Fruit fly (Drosophila melanogaster): Measurements from ENCODE around the gene net.

Gene net

DNA sequence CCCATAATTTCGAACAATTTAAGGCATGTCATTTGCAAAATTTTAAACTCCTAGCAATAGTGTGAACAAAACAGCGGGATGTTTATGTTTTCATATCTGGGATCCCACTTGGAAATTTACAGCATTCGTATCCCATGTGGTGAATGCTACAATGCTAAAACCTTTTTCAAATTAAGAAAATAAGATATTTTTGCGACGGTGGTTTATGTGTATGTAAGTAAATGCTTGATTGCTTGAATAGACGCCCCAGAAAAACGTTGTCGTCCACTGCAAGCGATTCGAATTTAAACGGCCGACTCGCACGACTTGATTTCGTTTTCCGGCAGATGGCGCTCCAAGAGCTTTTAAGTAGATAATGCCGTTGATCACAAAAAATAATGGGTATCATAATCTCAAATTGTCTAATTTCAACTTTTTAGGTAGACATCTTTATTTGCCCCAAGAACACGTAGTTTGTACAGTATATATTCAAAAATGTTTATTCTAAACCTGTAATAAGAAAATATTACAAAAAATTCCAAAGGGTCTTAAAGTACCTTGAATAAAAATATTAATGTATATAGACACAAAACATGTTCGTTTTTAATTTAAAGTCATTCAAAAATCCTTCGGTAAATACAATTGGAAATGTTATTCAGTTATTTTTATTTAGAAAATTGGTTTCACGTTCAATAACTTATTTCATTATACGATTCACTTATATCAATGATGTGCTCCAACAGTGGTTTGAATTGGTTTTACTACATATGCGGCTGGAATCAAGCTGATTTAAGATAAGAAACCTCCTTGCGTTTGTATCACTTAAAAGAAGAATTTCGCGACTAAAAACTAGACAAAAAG, 35.2 kb upstream of the net start:
- TF ChIP-seq EcR (GFP tag; optimal IDR thresholded peaks at IDR 0.05) (no peak), CG8478 (optimal IDR thresholded peaks at IDR 0.05) (no peak)

DNA sequence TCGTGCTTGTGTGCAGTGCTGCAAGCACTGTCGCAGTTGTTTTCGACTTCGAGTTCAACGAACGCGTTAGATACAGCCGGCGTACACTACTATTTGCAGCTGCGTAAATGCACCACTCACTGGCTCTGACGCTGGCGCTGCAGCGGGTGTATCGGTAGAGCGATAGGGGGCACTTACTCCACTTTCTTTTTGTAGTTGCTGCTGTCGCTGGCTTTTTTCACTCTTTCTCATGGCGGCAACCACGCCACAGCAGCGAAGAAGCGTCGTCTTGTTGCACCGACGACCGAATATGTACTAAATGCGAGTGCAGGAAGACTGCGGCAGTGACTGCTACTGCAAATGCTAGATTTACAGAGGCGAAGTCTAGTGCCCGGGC, 34.3 kb upstream of the net start, which contains the start of gene CG4822:
Gene CG4822, minus strand, starts transcription at position 299 of the 376 bp plus-strand sequence.
- TF ChIP-seq Dll (optimal IDR thresholded peaks at IDR 0.05): no peak
- no peak for TF ChIP-seq CG8478 (optimal IDR thresholded peaks at IDR 0.05)
- TF ChIP-seq EcR (GFP tag; optimal IDR thresholded peaks at IDR 0.05): peak in 1 of 2 experiments; percentile 91
- no peak for TF ChIP-seq pan (optimal IDR thresholded peaks at IDR 0.05)
- TF ChIP-seq psq (optimal IDR thresholded peaks at IDR 0.05): no peak

DNA sequence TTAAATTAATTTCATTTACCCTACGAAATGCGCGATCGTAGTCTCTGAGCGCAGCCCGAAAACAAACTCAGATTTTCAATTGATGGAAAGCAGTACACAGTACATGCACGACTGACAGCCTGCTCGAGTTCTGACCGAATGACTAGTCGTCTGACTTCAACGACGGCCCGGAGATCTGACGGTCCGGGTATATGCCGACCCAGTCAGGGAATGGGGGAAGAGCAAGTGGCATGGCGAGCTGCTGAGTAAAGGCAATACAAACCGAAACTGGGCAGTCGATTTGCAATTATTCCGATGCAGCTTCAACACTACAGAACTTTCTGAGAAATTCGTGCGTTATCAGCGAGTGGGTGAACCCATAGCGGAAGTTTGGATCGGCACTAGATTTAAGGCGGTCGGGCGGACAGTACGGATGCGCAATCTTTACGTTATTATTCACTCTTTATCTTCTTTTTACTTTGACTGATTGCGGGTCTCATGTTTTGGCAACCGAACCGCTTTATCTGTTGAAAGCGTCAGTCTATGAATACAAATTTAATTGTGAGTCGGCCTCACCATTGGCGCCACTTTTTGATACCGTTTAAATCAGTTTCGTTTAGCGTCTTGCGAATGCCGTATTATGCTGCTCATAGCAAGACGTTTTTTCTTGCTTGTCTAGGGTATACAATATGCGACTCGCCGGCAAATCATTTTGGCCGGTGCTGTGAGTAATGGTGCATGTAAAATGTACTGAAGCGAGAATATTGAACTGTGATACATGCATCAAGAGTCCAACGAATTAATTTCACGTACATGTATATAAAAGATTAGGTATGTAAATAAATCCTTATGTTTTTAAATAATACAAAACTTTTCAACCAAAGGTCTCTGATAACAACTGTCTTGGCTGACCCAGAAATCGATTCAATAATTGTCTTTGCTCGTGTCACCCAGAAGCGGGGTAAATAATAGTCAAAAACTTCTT, 33.6 kb upstream of the net start:
- TF ChIP-seq EcR (GFP tag; optimal IDR thresholded peaks at IDR 0.05): no peak
- TF ChIP-seq CG8478 (optimal IDR thresholded peaks at IDR 0.05): no peak
- TF ChIP-seq usp (GFP tag; optimal IDR thresholded peaks at IDR 0.05): no peak
- no peak for TF ChIP-seq pan (optimal IDR thresholded peaks at IDR 0.05)
- TF ChIP-seq Dll (optimal IDR thresholded peaks at IDR 0.05): no peak
- TF ChIP-seq psq (optimal IDR thresholded peaks at IDR 0.05): no peak

DNA sequence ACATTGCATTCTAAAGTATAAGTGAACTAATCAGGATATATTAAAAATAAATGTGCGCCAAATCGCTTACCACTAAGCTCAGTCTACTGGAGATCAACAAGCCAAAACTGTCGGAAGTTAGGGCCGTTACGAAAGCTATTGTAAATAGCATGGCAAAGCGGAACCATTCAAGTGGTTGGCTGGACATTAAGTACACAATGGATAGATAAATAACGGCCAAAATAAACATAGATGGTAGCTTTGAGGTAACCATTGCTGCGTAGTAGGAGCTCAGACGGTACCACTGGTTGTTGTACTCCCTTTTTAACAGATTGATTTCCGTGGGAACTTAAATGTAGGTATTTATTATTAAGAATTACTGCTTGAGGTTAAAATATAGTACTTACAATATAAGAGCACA, 30.6 kb upstream of the net start:
- TF ChIP-seq psq (optimal IDR thresholded peaks at IDR 0.05) (no peak), usp (GFP tag; optimal IDR thresholded peaks at IDR 0.05) (no peak), pan (optimal IDR thresholded peaks at IDR 0.05) (no peak), Dll (optimal IDR thresholded peaks at IDR 0.05) (no peak), EcR (GFP tag; optimal IDR thresholded peaks at IDR 0.05) (no peak), CG8478 (optimal IDR thresholded peaks at IDR 0.05) (no peak)

DNA sequence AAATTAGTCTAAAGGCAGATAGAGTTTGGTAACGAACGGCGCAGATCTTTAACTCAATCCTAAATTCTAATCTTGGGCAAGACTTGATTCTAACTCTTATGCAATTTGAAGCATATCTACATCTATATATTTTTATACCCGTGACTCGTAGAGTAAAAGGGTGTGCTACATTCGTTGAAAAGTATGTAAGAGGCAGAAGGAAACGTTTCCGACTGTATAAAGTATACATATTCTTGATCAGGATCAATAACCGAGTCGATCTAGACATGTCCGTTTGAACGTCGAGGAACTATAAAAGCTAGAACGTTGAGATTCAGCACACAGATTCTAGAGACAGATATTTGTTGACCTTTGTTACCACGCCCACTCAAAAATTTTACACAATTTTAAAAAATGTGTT, 29.2 kb upstream of the net start, which contains the start of gene CG13694:
Gene CG13694, minus strand, starts transcription at position 101 of the 400 bp plus-strand sequence.
- TF ChIP-seq Dll (optimal IDR thresholded peaks at IDR 0.05) (no peak), EcR (GFP tag; optimal IDR thresholded peaks at IDR 0.05) (no peak), usp (GFP tag; optimal IDR thresholded peaks at IDR 0.05) (no peak), pan (optimal IDR thresholded peaks at IDR 0.05) (no peak), psq (optimal IDR thresholded peaks at IDR 0.05) (no peak), CG8478 (optimal IDR thresholded peaks at IDR 0.05) (no peak)

DNA sequence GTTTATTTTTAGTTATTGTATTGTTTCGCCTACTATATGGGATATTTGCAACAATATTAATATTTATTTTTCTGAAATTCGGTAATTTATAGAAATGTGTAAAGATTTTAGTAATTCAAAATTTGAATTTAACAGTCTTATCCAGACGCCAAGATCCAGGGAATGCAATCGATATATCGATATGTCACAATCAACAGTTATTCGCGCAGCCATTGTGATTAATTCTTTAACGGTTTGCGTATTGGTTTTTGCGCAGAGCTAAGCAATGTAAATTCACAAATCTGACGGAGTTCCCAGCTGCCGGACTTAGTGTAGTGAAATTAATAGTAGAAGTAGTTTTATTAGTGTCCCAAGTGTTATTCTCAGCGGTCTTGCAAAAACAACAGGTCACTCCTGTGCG, 27.2 kb upstream of the net start, which contains the start of gene ND-15:
Gene ND-15, plus strand, starts transcription at position 298 of the 400 bp plus-strand sequence.
- TF ChIP-seq usp (GFP tag; optimal IDR thresholded peaks at IDR 0.05) (no peak), psq (optimal IDR thresholded peaks at IDR 0.05) (no peak), pan (optimal IDR thresholded peaks at IDR 0.05) (no peak)

DNA sequence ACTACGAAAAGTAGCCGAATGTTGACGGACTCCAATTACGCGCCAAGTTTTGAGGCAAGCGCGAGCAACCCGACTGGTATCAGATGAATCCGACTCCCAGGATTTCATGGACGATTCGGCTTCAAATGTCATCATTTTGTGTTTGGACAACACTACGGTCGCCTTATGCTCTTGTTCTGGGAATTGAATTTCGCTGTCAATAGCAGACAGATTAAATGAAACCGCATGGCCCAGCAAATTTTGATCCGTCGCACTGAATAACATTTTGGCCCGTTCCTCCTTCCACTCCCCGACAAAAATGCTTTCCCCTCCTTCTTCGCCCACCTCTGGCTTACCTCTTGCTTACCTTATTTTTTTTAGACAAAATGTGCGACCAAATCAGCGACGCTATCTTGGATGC, 22.9 kb upstream of the net start:
- TF ChIP-seq Dll (optimal IDR thresholded peaks at IDR 0.05): no peak
- no peak for TF ChIP-seq pan (optimal IDR thresholded peaks at IDR 0.05)
- TF ChIP-seq CG8478 (optimal IDR thresholded peaks at IDR 0.05): no peak
- no peak for TF ChIP-seq psq (optimal IDR thresholded peaks at IDR 0.05)
- TF ChIP-seq usp (GFP tag; optimal IDR thresholded peaks at IDR 0.05): no peak
- no peak for TF ChIP-seq EcR (GFP tag; optimal IDR thresholded peaks at IDR 0.05)

DNA sequence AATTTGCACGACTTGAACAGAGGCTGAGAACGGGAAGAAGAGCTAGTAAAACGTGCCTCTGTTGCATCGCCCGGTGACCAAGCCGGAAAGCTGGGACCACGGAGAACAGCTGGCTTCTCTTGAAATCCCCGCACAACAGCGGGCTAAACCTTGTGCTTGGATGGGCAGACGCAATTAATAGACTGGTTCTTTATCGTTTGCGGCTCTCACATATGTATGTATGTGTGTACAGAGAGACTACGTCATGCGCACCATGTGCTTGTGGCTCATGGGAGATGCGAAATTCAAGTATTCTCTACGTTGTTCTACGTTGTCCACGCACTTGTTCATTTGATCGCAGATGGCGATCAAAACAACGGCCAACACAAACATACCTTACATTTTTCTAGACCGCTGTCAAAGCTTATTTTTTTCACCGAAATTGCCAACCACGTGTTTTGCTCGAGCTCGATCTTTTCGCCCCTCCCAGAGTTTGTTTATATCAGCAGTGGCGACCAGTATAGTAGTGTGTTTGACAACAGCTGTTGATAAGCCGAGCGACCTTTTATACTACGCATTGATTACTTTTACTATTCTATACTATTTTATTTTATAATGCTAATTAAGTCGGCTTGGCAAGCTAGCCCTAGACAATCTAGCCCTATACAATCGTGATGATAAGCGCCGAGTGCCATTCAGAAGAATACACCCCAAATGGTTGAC, 22.1 kb upstream of the net start:
- TF ChIP-seq psq (optimal IDR thresholded peaks at IDR 0.05) (no peak), CG8478 (optimal IDR thresholded peaks at IDR 0.05) (no peak), Dll (optimal IDR thresholded peaks at IDR 0.05) (no peak), pan (optimal IDR thresholded peaks at IDR 0.05) (no peak), usp (GFP tag; optimal IDR thresholded peaks at IDR 0.05) (no peak), EcR (GFP tag; optimal IDR thresholded peaks at IDR 0.05) (no peak)

DNA sequence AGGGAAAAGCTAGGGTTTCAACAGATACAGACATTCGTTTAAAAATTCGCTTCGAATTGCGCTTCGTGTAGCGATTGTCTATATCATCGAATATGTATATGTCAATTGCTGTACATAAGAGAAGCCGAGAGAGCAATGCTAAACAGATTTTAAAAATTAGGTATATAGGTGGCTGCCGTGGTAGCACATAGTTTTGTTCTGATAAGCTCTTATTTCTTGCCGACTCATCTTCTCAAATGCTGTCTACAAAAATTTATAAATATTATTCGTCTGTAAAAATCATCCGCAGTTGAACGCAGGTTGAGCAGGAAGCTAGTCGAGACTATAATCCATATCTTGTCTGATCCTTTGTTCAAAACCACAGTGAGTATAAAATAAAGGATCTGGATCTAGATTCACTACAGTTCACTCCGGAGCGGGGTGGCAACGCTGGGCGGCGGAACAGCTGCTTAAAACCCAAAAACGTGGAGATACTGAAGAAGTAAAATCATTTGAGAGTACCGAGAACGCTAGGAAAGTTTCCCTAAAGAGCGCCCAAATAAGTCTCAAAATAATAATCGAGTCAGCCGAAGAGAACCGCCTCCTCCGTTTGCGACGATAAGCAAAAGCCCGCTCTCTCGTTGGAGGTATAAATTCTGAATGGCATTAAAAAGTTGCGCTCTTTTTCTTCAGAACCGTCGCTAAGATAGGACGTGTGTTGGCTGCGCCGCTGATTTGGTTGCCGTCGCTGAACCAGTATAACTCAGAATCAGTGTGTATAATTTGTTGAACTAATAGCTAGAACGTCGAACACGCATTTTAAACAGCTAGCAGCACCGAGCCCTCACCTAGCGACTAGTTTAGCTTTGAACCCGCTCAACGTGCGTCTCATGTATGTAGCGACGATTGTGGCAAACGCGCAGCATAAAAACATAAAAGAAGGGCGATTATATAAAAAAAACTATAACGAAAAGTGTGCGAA, 20.6 kb upstream of the net start:
- no peak for TF ChIP-seq pan (optimal IDR thresholded peaks at IDR 0.05)
- no peak for TF ChIP-seq EcR (GFP tag; optimal IDR thresholded peaks at IDR 0.05)
- TF ChIP-seq psq (optimal IDR thresholded peaks at IDR 0.05): no peak
- TF ChIP-seq Dll (optimal IDR thresholded peaks at IDR 0.05): no peak
- no peak for TF ChIP-seq usp (GFP tag; optimal IDR thresholded peaks at IDR 0.05)

DNA sequence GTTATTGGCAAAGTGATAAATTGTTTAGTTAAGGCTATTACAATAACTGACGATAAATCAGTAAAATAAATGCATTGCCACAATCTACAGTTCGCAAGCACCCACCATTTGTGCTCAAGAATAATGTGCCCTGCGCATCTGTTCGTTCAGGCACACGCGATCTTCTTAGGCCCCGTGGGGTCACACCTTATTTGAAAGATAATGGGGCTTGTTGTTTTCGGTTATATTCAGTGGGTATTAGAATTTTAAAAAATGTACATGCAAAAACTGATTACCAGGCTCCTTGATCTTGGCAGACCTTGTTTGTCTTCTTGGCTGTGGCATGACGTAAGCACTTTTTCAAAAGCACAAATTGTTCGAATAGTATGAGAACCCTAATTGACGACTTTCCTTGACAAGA, 19.8 kb upstream of the net start:
- TF ChIP-seq usp (GFP tag; optimal IDR thresholded peaks at IDR 0.05): no peak
- TF ChIP-seq pan (optimal IDR thresholded peaks at IDR 0.05): no peak
- no peak for TF ChIP-seq Dll (optimal IDR thresholded peaks at IDR 0.05)
- TF ChIP-seq psq (optimal IDR thresholded peaks at IDR 0.05): no peak
- TF ChIP-seq CG8478 (optimal IDR thresholded peaks at IDR 0.05): no peak
- no peak for TF ChIP-seq EcR (GFP tag; optimal IDR thresholded peaks at IDR 0.05)

DNA sequence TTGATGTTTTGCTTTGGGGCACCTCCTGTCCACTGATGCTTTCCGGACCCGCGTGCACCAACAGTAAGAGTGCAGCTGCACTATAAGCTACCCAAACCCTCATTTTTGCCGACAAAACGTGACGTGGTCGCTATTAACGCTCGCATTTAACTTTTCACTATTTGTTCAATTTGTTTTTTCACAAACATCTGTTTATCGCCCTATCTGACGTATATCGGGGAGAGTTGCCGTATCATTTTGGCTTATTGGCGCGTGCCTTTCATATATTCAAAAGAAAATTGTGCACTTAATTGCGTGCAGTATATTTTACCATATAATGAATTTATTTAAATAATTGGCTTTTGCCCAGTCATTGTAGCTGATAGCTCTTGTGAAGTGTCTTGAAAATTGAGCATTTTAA, 19.4 kb upstream of the net start, which contains the start of the genes Nhe1 and Sam-S:
Gene Nhe1, minus strand, starts transcription at position 193 of the 400 bp plus-strand sequence.
Gene Sam-S, plus strand, starts transcription at position 364 of the 400 bp plus-strand sequence.
- TF ChIP-seq CG8478 (optimal IDR thresholded peaks at IDR 0.05): no peak
- TF ChIP-seq Dll (optimal IDR thresholded peaks at IDR 0.05): no peak
- TF ChIP-seq usp (GFP tag; optimal IDR thresholded peaks at IDR 0.05): no peak
- TF ChIP-seq psq (optimal IDR thresholded peaks at IDR 0.05): no peak
- no peak for TF ChIP-seq pan (optimal IDR thresholded peaks at IDR 0.05)
- TF ChIP-seq EcR (GFP tag; optimal IDR thresholded peaks at IDR 0.05): no peak
